Fruit fly (Drosophila melanogaster): ENCODE results near the gene ssh.

- TF ChIP-seq pad (GFP tag; optimal IDR thresholded peaks at IDR 0.05) = no peak
- no peak for TF ChIP-seq cnc (optimal IDR thresholded peaks at IDR 0.05)
- TF ChIP-seq kay (GFP tag; ENCODE audit: borderline replicate concordance) = no peak
- no peak for TF ChIP-seq CG7101 (tag; optimal IDR thresholded peaks at IDR 0.05)
These were observed 17.7 kb upstream of the ssh start for dm6 chr3R:24962470-24962869.
